Worm (Caenorhabditis elegans): Measurements from ENCODE around the gene sre-36.
A peak's percentile ranks its signal among the peaks of the same experiment; 100 is the strongest.

The sre-36 gene

ce11 chrV:16354675-16355074 is 44.8 kb upstream of the sre-36 start:
- TF ChIP-seq pha-4 (tag; optimal IDR thresholded peaks at IDR 0.05) (peak; percentile 6), ceh-82 (tag; optimal IDR thresholded peaks at IDR 0.05) (no peak), lin-39 (tag; optimal IDR thresholded peaks at IDR 0.05) (no peak)

ce11 chrV:16355941-16356340 is 43.5 kb upstream of the sre-36 start:
- TF ChIP-seq hmg-11 (tag; optimal IDR thresholded peaks at IDR 0.05) (peak; percentile 99), snpc-4 (tag; optimal IDR thresholded peaks at IDR 0.05) (peak; percentile 52), fkh-10 (GFP tag; optimal IDR thresholded peaks at IDR 0.05) (peak; percentile 87), zag-1 (tag; optimal IDR thresholded peaks at IDR 0.05) (no peak), elt-1 (tag; optimal IDR thresholded peaks at IDR 0.05) (no peak), nhr-237 (tag; optimal IDR thresholded peaks at IDR 0.05) (no peak), mml-1 (tag; optimal IDR thresholded peaks at IDR 0.05) (no peak), tbx-2 (tag; optimal IDR thresholded peaks at IDR 0.05) (peak; percentile 56), ceh-16 (tag; optimal IDR thresholded peaks at IDR 0.05) (no peak), unc-62 (GFP tag; optimal IDR thresholded peaks at IDR 0.05) (peak; percentile 13), egl-5 (tag; optimal IDR thresholded peaks at IDR 0.05) (peak; percentile 70), nfya-1 (tag; optimal IDR thresholded peaks at IDR 0.05; ENCODE audit: insufficient read depth) (peak; percentile 96), skn-1 (tag; optimal IDR thresholded peaks at IDR 0.05) (peak; percentile 85), lin-39 (tag; optimal IDR thresholded peaks at IDR 0.05) (peak; percentile 92), jun-1 (tag; optimal IDR thresholded peaks at IDR 0.05) (peak; percentile 96), R02D3.7 (tag; optimal IDR thresholded peaks at IDR 0.05) (peak; percentile 72), pha-4 (tag; optimal IDR thresholded peaks at IDR 0.05) (peak; percentile 81), ceh-9 (tag; optimal IDR thresholded peaks at IDR 0.05) (no peak), mdl-1 (tag; optimal IDR thresholded peaks at IDR 0.05) (peak; percentile 58), ceh-28 (tag; optimal IDR thresholded peaks at IDR 0.05) (peak; percentile 84), ztf-11 (tag; optimal IDR thresholded peaks at IDR 0.05) (no peak), elt-2 (tag; optimal IDR thresholded peaks at IDR 0.05) (peak; percentile 86), egl-27 (tag; optimal IDR thresholded peaks at IDR 0.05) (peak; percentile 71), daf-12 (tag; optimal IDR thresholded peaks at IDR 0.05) (no peak), lsy-12 (tag; optimal IDR thresholded peaks at IDR 0.05) (peak; percentile 84), nhr-67 (tag; optimal IDR thresholded peaks at IDR 0.05) (no peak), unc-39 (tag; optimal IDR thresholded peaks at IDR 0.05) (no peak), nhr-43 (tag; optimal IDR thresholded peaks at IDR 0.05; ENCODE audit: poor library complexity, severe bottlenecking) (peak; percentile 60), ZK546.5 (tag; optimal IDR thresholded peaks at IDR 0.05) (no peak), ama-1 (optimal IDR thresholded peaks at IDR 0.05) (peak; percentile 34), nhr-25 (tag; optimal IDR thresholded peaks at IDR 0.05) (peak; percentile 64), fkh-2 (tag; optimal IDR thresholded peaks at IDR 0.05) (no peak), nhr-23 (tag; optimal IDR thresholded peaks at IDR 0.05) (peak; percentile 83), ceh-82 (tag; optimal IDR thresholded peaks at IDR 0.05) (peak; percentile 23), ztf-4 (tag; optimal IDR thresholded peaks at IDR 0.05) (no peak), lin-15B (tag; optimal IDR thresholded peaks at IDR 0.05) (peak; percentile 68), nhr-77 (tag; optimal IDR thresholded peaks at IDR 0.05) (no peak), nhr-11 (tag; optimal IDR thresholded peaks at IDR 0.05) (no peak), pqm-1 (tag; optimal IDR thresholded peaks at IDR 0.05) (peak; percentile 91), sea-2 (GFP tag; optimal IDR thresholded peaks at IDR 0.05) (no peak), fos-1 (tag; optimal IDR thresholded peaks at IDR 0.05) (no peak)

ce11 chrV:16356798-16357197 is 42.7 kb upstream of the sre-36 start:
- TF ChIP-seq nhr-25 (tag; optimal IDR thresholded peaks at IDR 0.05), result no peak
- TF ChIP-seq nhr-76 (tag; optimal IDR thresholded peaks at IDR 0.05), result no peak
- no peak for TF ChIP-seq elt-3 (tag; optimal IDR thresholded peaks at IDR 0.05)
- TF ChIP-seq snpc-4 (tag; optimal IDR thresholded peaks at IDR 0.05), result no peak

Measured in whole organism, L3 larva.